Fruit fly (Drosophila melanogaster): ENCODE results near the gene CG43319.

CG43319 gene

DNA sequence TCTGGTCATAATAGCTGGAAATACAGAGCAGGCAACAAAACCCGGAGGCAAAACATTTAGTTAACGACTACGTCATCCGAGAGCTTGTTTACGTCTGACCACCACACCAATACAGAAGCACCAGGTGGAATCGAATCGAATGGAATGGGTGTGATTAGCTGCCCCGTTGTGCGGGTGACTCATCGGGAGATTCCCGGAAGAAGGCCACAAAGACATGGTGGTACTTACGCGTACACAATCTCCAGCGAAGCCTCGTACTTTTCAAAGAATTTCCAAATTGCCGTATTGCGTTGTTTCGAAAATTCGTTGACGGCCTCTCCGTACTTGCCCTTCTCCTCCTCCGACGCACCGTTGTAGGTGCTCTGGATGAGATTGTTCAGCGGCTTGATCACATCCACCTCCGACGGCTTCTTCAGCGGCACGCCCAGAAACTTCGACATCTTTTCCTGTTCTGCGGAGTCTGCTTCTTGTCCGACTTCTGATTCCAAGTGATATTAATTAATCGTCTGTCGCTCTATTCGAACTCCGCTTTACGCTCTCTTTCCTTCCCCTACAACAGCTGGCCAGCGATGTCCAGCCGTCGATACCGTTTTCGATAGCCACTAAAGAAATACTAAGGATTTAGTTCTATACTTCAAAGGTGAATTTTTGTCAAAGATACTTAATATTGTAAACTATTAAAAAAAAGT is 5.6 kb downstream of the CG43319 start, which contains the start of gene ALiX:
Gene ALiX, minus strand, starts transcription at position 571 of the 689 bp plus-strand sequence.
- TF ChIP-seq pad (GFP tag; optimal IDR thresholded peaks at IDR 0.05) (peak; percentile 99), CG33017 (tag; optimal IDR thresholded peaks at IDR 0.05) (no peak), CG11617 (GFP tag; optimal IDR thresholded peaks at IDR 0.05) (no peak), CG5204 (GFP tag; optimal IDR thresholded peaks at IDR 0.05) (no peak), CG7101 (tag; optimal IDR thresholded peaks at IDR 0.05) (no peak)

DNA sequence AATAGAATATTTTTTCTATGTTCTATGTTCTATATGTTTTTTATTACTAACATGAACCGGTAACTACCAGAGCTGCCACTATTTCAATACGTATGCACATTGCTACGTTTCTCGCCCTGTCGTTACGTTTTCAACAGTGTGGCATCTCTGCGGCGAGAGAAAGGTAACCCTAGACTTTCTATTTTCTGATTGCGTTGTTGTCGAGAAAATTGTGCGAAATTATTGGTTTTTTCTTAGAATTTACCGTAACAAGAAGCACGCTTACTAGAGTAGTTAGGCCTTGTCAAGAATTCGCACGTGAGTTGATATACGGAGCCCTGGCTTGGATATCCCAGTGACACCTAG is 6.1 kb downstream of the CG43319 start, which contains the start of gene btz:
Gene btz, plus strand, starts transcription at position 133 of the 345 bp plus-strand sequence.
- no peak for TF ChIP-seq cnc (optimal IDR thresholded peaks at IDR 0.05)
- TF ChIP-seq CG7045 (GFP tag; optimal IDR thresholded peaks at IDR 0.05), result no peak
- TF ChIP-seq Hr96 (GFP tag; optimal IDR thresholded peaks at IDR 0.05), result no peak
- peak; percentile 13 for TF ChIP-seq toe (GFP tag; optimal IDR thresholded peaks at IDR 0.05)
- TF ChIP-seq pad (GFP tag; optimal IDR thresholded peaks at IDR 0.05), result no peak
- no peak for TF ChIP-seq cic (GFP tag; optimal IDR thresholded peaks at IDR 0.05)
- no peak for TF ChIP-seq CG5204 (GFP tag; optimal IDR thresholded peaks at IDR 0.05)
- peak; percentile 35 for TF ChIP-seq ovo (GFP tag; optimal IDR thresholded peaks at IDR 0.05)
- no peak for TF ChIP-seq Crg-1 (GFP tag; optimal IDR thresholded peaks at IDR 0.05)
- TF ChIP-seq kay (GFP tag; ENCODE audit: borderline replicate concordance), result no peak
- no peak for TF ChIP-seq CG12768 (GFP tag; optimal IDR thresholded peaks at IDR 0.05)
- TF ChIP-seq CG7101 (tag; optimal IDR thresholded peaks at IDR 0.05), result peak; percentile 12
- TF ChIP-seq tj (GFP tag; optimal IDR thresholded peaks at IDR 0.05), result no peak
- no peak for TF ChIP-seq CG33017 (tag; optimal IDR thresholded peaks at IDR 0.05)
- TF ChIP-seq CG14711 (tag; optimal IDR thresholded peaks at IDR 0.05), result peak; percentile 98

- TF ChIP-seq Hr96 (GFP tag; optimal IDR thresholded peaks at IDR 0.05) (peak; percentile 16), CG12768 (GFP tag; optimal IDR thresholded peaks at IDR 0.05) (peak; percentile 82), kay (GFP tag; ENCODE audit: borderline replicate concordance) (no peak)
These were observed 12.0 kb downstream of the CG43319 start for dm6 chr3R:27706039-27706580.

DNA sequence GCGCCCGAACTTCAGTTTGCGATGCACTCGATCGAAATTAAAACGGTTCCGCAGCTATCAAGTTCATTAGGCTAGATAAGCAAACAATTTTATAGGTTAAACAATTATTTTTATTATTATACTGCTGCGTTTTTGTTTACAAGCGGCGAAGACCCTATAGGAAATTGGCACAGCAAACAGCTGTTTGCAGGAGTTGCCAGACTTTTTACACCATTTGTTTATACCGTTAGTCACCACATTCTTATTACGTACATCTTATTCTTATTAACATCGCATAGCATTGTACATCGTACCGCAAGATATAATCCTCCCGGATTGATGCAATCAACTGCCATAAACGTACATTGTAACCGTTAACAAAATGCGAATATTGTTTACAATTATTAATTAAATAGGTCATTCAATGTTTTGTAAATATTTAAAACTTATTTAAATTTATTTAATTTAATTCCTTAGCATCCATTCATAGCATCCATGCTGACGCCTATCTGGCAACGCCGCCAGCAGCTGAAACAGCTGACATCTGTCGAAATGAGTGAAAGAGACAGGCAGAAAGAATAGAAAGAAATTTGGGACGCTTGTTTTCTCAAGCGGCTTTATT is 12.6 kb downstream of the CG43319 start, which contains the start of the genes CROT and CG12877:
Gene CROT, minus strand, starts transcription at position 171 of the 601 bp plus-strand sequence.
Gene CG12877, plus strand, starts transcription at position 520 of the 601 bp plus-strand sequence.
- TF ChIP-seq CG11617 (GFP tag; optimal IDR thresholded peaks at IDR 0.05), result peak; percentile 86
- TF ChIP-seq CG12768 (GFP tag; optimal IDR thresholded peaks at IDR 0.05), result peak; percentile 62
- peak; percentile 86 for TF ChIP-seq CG7045 (GFP tag; optimal IDR thresholded peaks at IDR 0.05)
- peak; percentile 55 for TF ChIP-seq CG1620 (GFP tag; optimal IDR thresholded peaks at IDR 0.05)
- TF ChIP-seq bab1 (GFP tag; optimal IDR thresholded peaks at IDR 0.05), result peak; percentile 85
- peak; percentile 71 for TF ChIP-seq CG7101 (tag; optimal IDR thresholded peaks at IDR 0.05)
- peak; percentile 72 for TF ChIP-seq CG14711 (tag; optimal IDR thresholded peaks at IDR 0.05)
- TF ChIP-seq toe (GFP tag; optimal IDR thresholded peaks at IDR 0.05), result peak; percentile 81
- TF ChIP-seq ovo (GFP tag; optimal IDR thresholded peaks at IDR 0.05), result peak; percentile 78
- no peak for TF ChIP-seq cic (GFP tag; optimal IDR thresholded peaks at IDR 0.05)
- TF ChIP-seq kay (GFP tag; ENCODE audit: borderline replicate concordance), result peak; percentile 89
- peak; percentile 25 for TF ChIP-seq Mnt (GFP tag; optimal IDR thresholded peaks at IDR 0.05)
- peak; percentile 73 for TF ChIP-seq CG33017 (tag; optimal IDR thresholded peaks at IDR 0.05)
- TF ChIP-seq tj (GFP tag; optimal IDR thresholded peaks at IDR 0.05), result peak; percentile 63
- no peak for TF ChIP-seq cnc (optimal IDR thresholded peaks at IDR 0.05)
- peak; percentile 58 for TF ChIP-seq Clk (GFP tag; optimal IDR thresholded peaks at IDR 0.05)
- peak; percentile 61 for TF ChIP-seq pad (GFP tag; optimal IDR thresholded peaks at IDR 0.05)
- TF ChIP-seq Crg-1 (GFP tag; optimal IDR thresholded peaks at IDR 0.05), result peak; percentile 70
- TF ChIP-seq CG5204 (GFP tag; optimal IDR thresholded peaks at IDR 0.05), result peak; percentile 65
- TF ChIP-seq Hr96 (GFP tag; optimal IDR thresholded peaks at IDR 0.05), result peak; percentile 43

dm6 chr3R:27736367-27737005 is 42.4 kb downstream of the CG43319 start, which contains the start of gene Ets98B:
TSS of gene Ets98B (plus strand) at chr3R:27736538.
- TF ChIP-seq ovo (GFP tag; optimal IDR thresholded peaks at IDR 0.05), result no peak
- TF ChIP-seq Mnt (GFP tag; optimal IDR thresholded peaks at IDR 0.05), result no peak
- no peak for TF ChIP-seq CG14711 (tag; optimal IDR thresholded peaks at IDR 0.05)
- no peak for TF ChIP-seq bab1 (GFP tag; optimal IDR thresholded peaks at IDR 0.05)
- TF ChIP-seq kay (GFP tag; ENCODE audit: borderline replicate concordance), result no peak
- TF ChIP-seq toe (GFP tag; optimal IDR thresholded peaks at IDR 0.05), result no peak
- no peak for TF ChIP-seq pad (GFP tag; optimal IDR thresholded peaks at IDR 0.05)
- TF ChIP-seq cnc (optimal IDR thresholded peaks at IDR 0.05), result no peak
- TF ChIP-seq cic (GFP tag; optimal IDR thresholded peaks at IDR 0.05), result no peak
- TF ChIP-seq CG1620 (GFP tag; optimal IDR thresholded peaks at IDR 0.05), result no peak
- no peak for TF ChIP-seq CG7045 (GFP tag; optimal IDR thresholded peaks at IDR 0.05)

DNA sequence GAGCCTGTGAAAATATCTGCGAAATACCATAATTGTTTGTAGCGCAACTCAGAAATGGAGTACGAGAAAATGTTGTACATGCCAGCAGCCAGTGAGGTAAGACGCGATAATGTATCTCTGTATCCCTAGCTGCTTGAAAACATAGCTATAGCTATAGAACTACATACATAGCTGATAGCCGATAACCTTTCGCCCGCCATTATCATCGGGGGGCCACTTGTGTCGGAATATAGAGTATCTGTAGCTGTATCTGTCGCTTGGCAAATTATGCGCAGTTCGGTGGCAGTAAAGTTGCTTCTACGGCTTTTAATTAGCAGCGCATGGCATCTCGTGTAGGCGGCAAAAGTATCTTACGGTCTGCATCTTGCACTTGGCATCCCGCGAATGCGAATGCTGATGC is 42.9 kb downstream of the CG43319 start:
- TF ChIP-seq CG7045 (GFP tag; optimal IDR thresholded peaks at IDR 0.05) (no peak), CG14711 (tag; optimal IDR thresholded peaks at IDR 0.05) (no peak), bab1 (GFP tag; optimal IDR thresholded peaks at IDR 0.05) (no peak), CG33017 (tag; optimal IDR thresholded peaks at IDR 0.05) (no peak), pad (GFP tag; optimal IDR thresholded peaks at IDR 0.05) (no peak), Hr96 (GFP tag; optimal IDR thresholded peaks at IDR 0.05) (no peak), Crg-1 (GFP tag; optimal IDR thresholded peaks at IDR 0.05) (no peak), CG5204 (GFP tag; optimal IDR thresholded peaks at IDR 0.05) (no peak), Mnt (GFP tag; optimal IDR thresholded peaks at IDR 0.05) (no peak)
